Fruit fly (Drosophila melanogaster) S2 (cell line): ENCODE measurements around the gene RhoGAP15B.
A peak's percentile ranks its signal among the peaks of the same experiment; 100 is the strongest.

Source experiments
- CG8478 ChIP-seq: fragments of >200 bp; optimal IDR thresholded peaks from 2 replicates; lab custom pipeline; 2018
- CTCF ChIP-seq, 2 experiments: fragments of >200 bp; optimal IDR thresholded peaks; 2 replicates each; lab custom pipeline; 2018

Gene RhoGAP15B

dm6 chrX:16948371-16948770 is 5.3 kb downstream of the RhoGAP15B start, which contains the start of gene CG13000:
Gene CG13000, minus strand, starts transcription at chrX:16948471.
- TF ChIP-seq CG8478 (lab: Kevin White, UChicago) = no peak
- no peak for TF ChIP-seq CTCF (optimal IDR thresholded peaks at IDR 0.05; lab: Kevin White, UChicago)

- no peak for TF ChIP-seq CG8478 (lab: Kevin White, UChicago)
- TF ChIP-seq CTCF (optimal IDR thresholded peaks at IDR 0.05; lab: Kevin White, UChicago) = no peak
Measured at dm6 chrX:16966532-16966931, 23.4 kb downstream of the RhoGAP15B start.

dm6 chrX:16967415-16967814 is 24.3 kb downstream of the RhoGAP15B start:
- TF ChIP-seq CTCF (optimal IDR thresholded peaks at IDR 0.05; lab: Kevin White, UChicago) = peak; percentile 94 to 99
- TF ChIP-seq CG8478 (lab: Kevin White, UChicago) = no peak

dm6 chrX:16968148-16968823 is 25.2 kb downstream of the RhoGAP15B start, which contains the start of gene Ubr1:
Gene Ubr1, minus strand, starts transcription at chrX:16968679.
- TF ChIP-seq CG8478 (lab: Kevin White, UChicago) (no peak), CTCF (optimal IDR thresholded peaks at IDR 0.05; lab: Kevin White, UChicago) (peak; percentile 52)

dm6 chrX:16986928-16987327 is 43.8 kb downstream of the RhoGAP15B start:
- TF ChIP-seq CTCF (optimal IDR thresholded peaks at IDR 0.05; lab: Kevin White, UChicago) = no peak
- TF ChIP-seq CG8478 (lab: Kevin White, UChicago) = no peak
